Fruit fly (Drosophila melanogaster): Measurements from ENCODE around the gene bsk.

The bsk gene

DNA sequence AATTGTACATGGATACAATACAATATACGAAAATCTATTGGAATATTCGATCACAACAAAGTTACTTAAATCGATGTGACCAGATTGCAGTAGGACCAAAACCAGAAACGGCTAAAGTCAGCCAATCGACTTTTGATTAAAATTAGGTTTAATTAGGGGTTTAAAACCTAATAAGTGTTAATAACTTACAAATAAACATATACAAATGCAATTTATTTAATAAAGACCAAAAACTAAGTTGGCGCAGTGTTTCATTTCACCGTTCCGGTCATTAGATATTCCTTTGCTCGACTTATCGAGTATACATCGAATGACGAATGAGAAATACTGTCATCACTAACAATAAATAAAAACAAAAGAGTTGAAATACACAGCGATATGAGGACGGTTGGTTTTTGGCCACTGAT, at the start of gene bsk, which contains the start of gene CG31717:
Gene bsk (minus strand): TSS at position 61 of the 407 bp plus-strand sequence.
Gene CG31717 (plus strand): TSS at position 297 of the 407 bp plus-strand sequence.
- no peak for TF ChIP-seq noc (tag; optimal IDR thresholded peaks at IDR 0.05)

DNA sequence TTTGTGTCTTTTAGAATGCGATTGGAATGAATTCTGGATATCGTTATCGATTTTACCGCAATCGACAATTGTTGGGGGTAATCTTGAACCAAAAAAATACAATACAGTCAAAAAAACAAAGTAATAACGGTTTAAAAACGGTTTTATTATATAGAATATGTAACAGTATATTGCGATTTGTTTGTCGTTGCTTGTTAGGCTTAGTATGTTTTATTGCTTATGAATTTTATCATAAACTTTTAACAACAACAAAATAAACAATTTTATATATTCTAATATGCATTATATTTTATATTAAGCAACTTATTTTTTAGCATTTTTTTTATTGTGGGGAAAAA, 49.5 kb upstream of the bsk start, which contains the start of gene CYLD:
Gene CYLD (minus strand): TSS at position 38 of the 338 bp plus-strand sequence.
- TF ChIP-seq noc (tag; optimal IDR thresholded peaks at IDR 0.05) = no peak

DNA sequence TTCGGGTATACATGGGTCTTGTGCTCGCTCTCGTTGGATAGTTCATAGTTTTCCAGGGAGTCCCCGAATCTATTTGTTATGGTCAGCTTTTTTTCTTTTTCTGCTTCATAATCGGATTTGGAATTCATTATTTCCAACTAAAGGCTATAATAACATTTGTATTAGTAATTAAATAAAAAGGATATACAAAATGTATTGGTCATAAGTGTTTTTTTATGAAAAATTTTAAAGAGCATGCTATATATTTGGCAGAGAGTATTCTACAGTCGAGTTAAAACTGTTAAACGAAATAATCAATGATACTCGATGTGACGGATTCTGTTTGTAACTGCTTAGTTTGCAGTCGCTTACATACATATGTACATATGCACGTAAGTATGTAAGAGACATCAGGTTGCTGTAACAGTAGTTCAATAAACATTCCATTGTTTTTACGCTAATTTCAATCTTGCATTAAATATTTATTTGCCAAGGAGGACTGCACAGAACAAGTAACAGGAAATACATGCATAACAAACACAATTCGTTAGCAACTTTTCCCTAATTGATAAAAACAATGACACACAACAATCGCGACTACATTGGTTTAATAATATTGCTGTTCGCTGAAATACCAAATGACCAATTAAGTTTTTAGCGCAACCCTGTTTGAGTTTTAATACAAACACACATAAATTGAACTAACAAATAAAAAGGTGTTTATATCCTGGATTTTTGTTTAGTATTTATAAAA, 48.9 kb upstream of the bsk start:
- no peak for TF ChIP-seq noc (tag; optimal IDR thresholded peaks at IDR 0.05)

DNA sequence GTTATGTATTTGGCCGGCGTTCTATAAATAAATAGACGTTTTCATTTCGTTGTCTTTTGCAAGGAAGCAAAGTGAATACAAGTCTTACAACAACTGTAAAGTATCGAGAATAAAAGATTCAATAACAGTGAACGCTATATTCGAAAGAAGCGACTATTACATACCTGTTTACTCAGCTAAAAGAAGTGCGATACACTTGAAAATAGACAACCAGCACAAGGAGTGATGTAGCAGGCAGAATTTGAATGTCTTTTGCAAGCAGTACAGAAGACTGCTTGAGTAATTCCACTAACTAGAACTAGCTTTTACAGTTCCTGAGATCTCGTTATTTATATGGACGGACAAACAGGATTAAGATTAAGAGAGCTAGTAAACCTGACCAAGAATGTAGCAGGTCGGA, 48.0 kb upstream of the bsk start:
- TF ChIP-seq noc (tag; optimal IDR thresholded peaks at IDR 0.05) = no peak

DNA sequence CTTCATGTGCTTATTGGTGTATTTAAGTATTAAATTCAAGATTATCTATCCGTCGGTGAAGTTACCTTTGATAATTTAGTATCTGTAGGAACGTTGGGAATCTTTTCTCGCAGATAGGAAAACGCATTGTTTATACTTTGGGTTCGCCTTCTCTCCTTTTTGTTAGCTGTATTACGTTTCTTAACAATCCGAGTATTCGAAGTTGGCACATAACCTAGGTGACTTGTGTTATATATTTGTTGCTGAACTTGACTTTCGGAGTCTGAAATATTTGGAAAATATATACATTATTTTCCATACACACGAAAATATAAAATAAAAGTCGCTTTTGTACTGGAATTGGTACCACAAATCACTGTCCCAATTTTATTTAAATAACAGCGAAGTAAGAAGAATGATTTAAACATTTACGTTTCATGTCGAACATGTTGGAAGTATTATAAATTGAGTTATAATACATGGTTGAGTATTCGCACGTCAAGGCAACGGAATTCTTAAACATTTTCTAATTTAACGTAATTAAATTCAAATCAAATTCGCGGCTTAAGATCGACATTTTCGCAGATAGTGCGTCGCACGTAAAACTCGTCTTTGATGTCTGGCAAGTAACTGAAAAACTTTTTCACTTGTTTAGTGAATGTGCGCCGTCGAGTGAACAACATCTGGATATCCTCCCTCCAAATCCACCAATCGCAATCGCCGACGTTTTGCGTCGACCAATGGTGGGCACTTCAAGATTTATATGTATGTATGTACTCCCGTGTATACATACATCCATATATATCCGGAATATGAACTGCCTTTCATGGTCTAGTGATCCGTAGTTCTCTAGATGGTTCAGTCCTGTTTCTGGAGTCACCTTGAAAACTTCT, 44.7 kb upstream of the bsk start, which contains the start of gene Hand:
Gene Hand (minus strand): TSS at position 588 of the 872 bp plus-strand sequence.
- no peak for TF ChIP-seq noc (tag; optimal IDR thresholded peaks at IDR 0.05)

DNA sequence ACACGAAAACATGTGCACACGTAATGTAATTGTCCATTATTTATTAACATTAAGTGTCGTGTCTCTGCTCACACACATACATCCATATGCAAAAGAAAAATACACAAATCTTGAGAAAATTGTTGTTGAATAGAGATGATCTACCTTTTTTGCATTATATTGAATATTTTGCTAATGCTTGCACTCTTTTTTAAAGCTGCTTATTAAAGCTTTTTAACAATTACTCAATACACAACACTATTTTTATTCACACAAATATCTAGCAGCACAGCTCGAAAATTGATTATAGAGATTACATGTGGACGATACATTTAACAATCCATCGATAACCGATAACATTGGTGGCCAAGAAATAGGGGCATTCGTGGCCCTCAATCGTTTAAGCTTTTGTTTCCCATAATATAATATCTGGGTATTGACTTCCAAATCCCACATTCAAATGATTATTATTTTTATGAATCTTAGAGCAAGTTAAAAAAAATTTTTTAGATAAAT, 41.8 kb upstream of the bsk start, which contains the start of gene Ufd4:
Gene Ufd4 (minus strand): TSS at position 300 of the 495 bp plus-strand sequence.
- no peak for TF ChIP-seq noc (tag; optimal IDR thresholded peaks at IDR 0.05)

DNA sequence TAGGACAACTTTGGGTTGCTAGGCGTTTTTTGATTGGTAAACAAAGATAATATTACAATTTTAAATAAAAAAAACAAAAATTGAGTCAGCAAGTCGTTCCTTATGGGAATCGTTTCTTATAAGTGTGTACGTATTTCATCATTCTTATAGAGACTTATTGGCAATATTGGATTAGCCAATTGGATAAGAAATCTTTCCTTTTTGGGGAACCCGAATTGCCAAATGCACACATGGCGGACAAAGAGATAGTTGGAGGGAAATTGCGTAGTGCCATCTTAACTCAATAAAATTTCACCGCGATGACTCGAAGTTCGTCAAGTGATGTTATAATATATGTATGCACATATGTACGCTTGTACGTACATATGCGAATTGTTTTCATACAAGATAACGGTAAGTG, 41.0 kb upstream of the bsk start:
- TF ChIP-seq noc (tag; optimal IDR thresholded peaks at IDR 0.05) = no peak

DNA sequence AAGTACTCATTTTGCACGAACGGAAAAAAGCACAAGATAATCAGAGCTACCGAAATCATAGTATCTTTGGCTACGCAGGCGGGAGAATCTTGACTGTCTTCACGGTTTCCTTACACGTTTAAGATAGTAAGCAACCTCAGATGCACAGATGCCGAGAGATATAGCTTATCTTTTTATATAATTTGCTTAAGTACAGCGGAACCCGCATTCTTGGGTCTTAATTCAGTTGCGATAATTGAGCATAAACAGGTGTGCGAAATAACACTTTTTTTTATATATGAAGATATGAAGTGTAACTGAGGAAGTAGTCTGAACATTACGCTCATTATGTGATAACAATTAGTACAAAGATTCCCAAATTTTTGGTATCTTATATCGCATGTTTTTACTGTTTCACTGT, 30.5 kb upstream of the bsk start, which contains the start of gene CG34043:
Gene CG34043 (minus strand): TSS at position 101 of the 400 bp plus-strand sequence.
- no peak for TF ChIP-seq noc (tag; optimal IDR thresholded peaks at IDR 0.05)

DNA sequence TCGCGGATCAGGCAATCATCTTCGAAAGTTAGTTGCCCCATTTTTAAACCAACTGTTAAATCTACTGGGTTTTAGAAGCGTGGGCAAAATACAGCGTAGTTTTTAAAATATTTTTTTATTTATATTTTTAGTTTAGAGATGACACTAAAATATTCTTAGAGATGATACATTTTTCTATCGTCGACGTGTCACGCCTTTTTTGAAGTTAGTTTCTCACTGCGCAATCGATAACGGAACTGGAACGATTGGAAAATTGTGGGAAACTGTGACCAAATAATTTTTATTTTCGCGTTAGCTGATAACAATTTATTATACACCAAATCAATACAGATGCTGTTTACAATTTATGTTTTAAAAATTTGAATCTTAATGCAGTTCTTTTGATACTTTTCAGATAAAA, 28.4 kb upstream of the bsk start, which contains the start of gene Utx:
Gene Utx (minus strand): TSS at position 154 of the 400 bp plus-strand sequence.
- TF ChIP-seq noc (tag; optimal IDR thresholded peaks at IDR 0.05) = no peak

DNA sequence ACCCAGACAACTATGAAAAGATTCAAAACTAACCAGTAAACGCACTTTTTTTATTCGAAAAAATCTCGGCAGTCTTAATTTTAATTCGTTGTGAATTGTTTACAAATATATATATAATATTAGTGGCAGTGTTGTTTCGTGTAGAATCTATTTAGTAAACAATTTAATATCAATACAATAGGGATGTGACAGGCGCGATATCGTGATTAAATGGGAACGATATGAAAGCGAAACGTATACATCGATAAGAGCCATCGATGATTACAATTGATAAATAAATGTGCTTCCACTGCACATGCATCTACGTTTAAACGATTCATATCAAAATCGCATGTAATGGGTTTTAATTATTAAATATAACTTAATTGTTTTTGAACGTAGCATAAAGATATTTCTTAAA, 27.1 kb upstream of the bsk start:
- no peak for TF ChIP-seq noc (tag; optimal IDR thresholded peaks at IDR 0.05)

DNA sequence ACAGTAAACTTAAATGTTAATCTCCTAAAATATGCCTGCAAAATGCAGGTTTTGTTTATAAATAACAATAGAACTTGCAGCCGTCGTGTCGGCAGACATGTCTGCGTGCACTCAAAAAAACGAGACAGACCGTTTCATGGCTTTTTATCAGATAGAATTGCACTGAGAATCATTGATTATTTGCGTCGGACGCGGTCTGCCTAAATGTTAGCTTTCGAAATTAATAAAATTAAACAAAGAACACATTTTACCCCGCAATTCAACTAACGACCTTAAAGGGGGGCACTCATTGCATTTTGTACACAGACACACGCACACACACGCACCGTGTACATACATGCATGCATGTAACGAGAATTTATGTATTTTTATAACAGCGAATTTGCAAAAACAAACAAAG, 26.5 kb upstream of the bsk start:
- TF ChIP-seq noc (tag; optimal IDR thresholded peaks at IDR 0.05) = no peak

DNA sequence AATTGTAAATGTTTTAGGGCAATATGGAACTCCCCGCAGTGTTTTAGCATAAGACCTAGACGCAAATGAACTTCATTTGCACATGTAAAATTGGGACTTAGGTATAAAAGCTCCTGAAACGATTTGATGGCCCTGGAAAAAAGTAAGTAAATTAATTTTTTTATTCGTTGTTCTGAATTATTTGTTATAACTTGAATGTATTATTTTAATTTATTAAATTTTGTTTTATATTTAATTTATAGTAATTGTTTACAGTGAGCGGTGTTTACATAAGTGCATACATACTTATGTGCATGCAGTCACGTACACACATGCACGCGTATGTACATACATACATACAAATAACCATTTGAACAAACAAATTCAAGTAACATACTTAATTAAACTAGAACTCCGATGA, 26.1 kb upstream of the bsk start:
- TF ChIP-seq noc (tag; optimal IDR thresholded peaks at IDR 0.05) = no peak

DNA sequence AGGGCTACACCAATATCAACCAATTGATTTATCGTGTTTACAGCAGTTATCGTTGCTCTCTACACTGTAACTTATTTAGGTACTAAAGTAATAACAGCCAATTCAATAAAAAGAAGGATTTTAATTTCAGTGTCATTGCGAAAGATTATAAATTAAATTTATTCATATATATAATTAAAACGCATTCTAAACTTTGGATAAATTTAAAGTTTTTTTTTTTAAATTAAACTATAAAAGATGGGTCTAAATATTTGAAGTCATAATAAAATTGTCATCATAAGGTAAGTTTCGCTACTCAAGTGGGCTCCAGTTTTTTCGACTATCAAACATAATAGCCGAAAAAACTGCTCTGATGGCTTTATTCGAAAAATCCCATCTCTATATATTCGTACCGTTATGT, 21.9 kb upstream of the bsk start, which contains the start of gene trk:
Gene trk (minus strand): TSS at position 101 of the 400 bp plus-strand sequence.
- no peak for TF ChIP-seq noc (tag; optimal IDR thresholded peaks at IDR 0.05)

DNA sequence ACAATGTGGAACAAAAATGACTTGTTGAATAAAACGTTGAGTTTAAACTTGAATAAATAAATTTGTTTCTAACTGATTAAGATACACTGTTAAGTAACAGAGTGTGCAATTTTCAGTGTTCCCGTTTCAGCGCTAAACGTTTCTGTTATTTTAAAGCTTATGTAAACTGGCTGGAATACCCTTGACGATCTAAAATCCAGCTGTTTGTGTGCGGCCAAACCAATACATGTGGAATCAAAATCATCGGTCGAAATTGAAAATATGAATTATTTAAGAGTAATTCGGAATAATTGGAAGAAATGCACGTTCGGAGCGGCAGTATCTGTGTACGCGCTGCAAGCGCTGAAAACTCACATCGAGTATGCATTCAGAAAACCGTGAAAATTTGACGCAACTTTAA, 19.6 kb upstream of the bsk start, which contains the start of gene Mulk:
Gene Mulk (plus strand): TSS at position 198 of the 400 bp plus-strand sequence.
- TF ChIP-seq noc (tag; optimal IDR thresholded peaks at IDR 0.05) = no peak

DNA sequence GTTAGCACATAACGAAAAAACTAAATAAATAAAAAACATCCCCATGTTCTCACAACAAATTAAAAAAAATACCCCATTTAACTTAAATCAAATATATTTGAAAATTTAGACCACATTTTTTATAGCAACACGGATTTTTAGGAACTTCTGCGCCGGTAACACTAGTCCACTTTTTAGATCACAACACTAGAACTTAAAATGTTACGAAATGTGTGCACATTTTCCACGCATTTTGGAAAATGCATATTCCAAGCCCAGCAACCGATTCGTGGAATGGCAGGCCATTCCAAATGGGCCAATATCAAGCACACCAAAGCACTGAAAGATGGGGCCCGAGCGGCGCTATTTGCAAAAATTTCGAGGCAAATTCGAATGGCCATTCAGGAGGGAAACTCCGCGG, 18.4 kb upstream of the bsk start, which contains the start of gene CG4957:
Gene CG4957 (plus strand): TSS at position 185 of the 400 bp plus-strand sequence.
- TF ChIP-seq noc (tag; optimal IDR thresholded peaks at IDR 0.05) = no peak

DNA sequence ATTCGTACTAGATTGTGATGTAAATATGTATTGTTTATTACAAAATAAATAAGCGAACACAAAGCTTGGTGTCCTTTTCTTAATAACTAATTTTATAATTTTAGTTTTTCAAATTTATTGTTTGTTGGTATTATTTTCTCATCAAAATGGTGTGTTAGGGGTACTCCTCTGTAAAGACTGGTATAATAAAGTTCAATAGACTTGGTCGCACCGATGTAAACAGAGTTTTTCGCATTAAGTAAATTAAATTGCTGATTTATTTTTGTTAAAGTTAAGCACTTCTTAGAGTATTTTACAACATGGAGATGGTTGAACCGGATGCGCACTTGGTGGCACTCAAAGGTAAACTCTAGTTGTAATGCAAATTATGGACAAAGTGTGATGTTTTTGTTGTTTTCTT, 16.2 kb upstream of the bsk start, which contains the start of gene CG4953:
Gene CG4953 (plus strand): TSS at position 193 of the 400 bp plus-strand sequence.
- no peak for TF ChIP-seq noc (tag; optimal IDR thresholded peaks at IDR 0.05)
